Fruit fly (Drosophila melanogaster) whole organism, pupa: ENCODE measurements around the gene CG42374.

Source experiments
- CG17806 ChIP-seq: fragments of 200-800 bp; sonication (Bioruptor generic); optimal IDR thresholded peaks from 2 replicates; lab custom pipeline; 2018; ENCODE audit warnings: missing biosample characterization, mild to moderate bottlenecking, missing genetic modification characterization, moderate library complexity
- CG4496 ChIP-seq: fragments of 200-800 bp; sonication (Bioruptor generic); IDR thresholded peaks from 3 replicates; pipeline ENCODE4 v1.3.6; 2022; ENCODE audit warnings: missing biosample characterization, missing genetic modification characterization
- fd96Ca ChIP-seq: fragments of 200-800 bp; sonication (Bioruptor generic); IDR thresholded peaks from 3 replicates; pipeline ENCODE4 v1.3.6; 2022; ENCODE audit warnings: missing biosample characterization, missing genetic modification characterization
- gl ChIP-seq: fragments of 200-800 bp; sonication (Bioruptor generic); optimal IDR thresholded peaks from 2 replicates; lab custom pipeline; 2018; ENCODE audit warnings: missing biosample characterization, mild to moderate bottlenecking, missing genetic modification characterization

DNA sequence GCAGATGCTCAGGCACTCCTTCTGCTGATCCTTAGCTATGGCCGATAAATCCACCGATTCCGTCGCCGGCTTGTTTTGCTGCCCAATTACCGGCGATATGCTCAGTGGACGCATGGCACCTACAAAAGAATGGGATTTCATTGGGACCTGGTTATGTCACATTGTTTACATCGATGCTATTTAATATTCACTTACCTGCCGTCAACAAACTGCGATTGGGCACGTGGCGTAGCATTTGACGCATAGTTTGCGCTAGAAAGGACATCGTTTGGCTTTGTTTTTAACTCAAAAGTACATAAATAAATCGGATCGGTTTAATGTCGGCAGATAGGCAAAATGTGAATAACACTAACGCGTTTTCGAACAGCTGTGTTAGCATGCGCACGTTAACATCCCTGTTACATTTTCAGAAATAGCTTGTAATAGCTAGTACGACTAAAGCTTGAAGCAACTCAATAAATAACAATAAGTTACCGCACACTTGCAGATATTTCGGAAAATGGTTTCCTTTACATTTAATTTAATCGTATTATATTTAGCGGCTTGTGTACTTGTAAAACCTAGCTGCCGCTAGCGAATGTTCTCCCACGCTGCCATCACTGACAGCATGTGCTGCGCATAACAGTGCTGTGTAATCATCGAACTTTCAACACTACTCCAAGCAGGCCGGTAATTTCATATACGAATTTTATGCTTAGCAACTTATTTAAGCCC, 8.7 kb upstream of the CG42374 start, which contains the start of the genes mRpL21 and rept:
- TF ChIP-seq gl (no peak), CG17806 (tag; lab: Kevin White, UChicago) (peak; percentile 13), fd96Ca (GFP tag; lab: Robert Waterston, UW) (no peak), CG4496 (GFP tag; lab: Robert Waterston, UW) (peak; percentile 55; the same call in 2 of the 3 replicates)
